Fruit fly (Drosophila melanogaster) whole organism, embryonic: ENCODE measurements around the gene Roc1b.
A peak's percentile ranks its signal among the peaks of the same experiment; 100 is the strongest.

Experiments
- BEAF-32 ChIP-seq: fragments of 200-800 bp; sonication (Bioruptor generic); optimal IDR thresholded peaks from 3 replicates; lab custom pipeline; 2017; ENCODE audit warnings: missing biosample characterization, missing genetic modification characterization, mild to moderate bottlenecking, moderate library complexity, missing genetic modification reagents
- CG10147 ChIP-seq: fragments of 200-800 bp; sonication (Bioruptor generic); optimal IDR thresholded peaks from 2 replicates; lab custom pipeline; 2019; ENCODE audit warnings: missing biosample characterization, mild to moderate bottlenecking, missing genetic modification characterization, moderate library complexity
- CG13287 ChIP-seq: fragments of 200-800 bp; sonication (Bioruptor generic); IDR thresholded peaks from 2 replicates; pipeline ENCODE4 v1.3.6; 2022; ENCODE audit warnings: missing biosample characterization, missing genetic modification characterization; ENCODE audit not compliant: partially characterized antibody
- CG17328 ChIP-seq: fragments of 200-800 bp; sonication (Bioruptor generic); IDR thresholded peaks from 2 replicates; pipeline ENCODE4 v1.3.6; 2022; ENCODE audit warnings: missing biosample characterization, missing genetic modification characterization
- CG2116 ChIP-seq: fragments of 200-800 bp; sonication (Bioruptor generic); optimal IDR thresholded peaks from 3 replicates; lab custom pipeline; 2018; ENCODE audit warnings: missing biosample characterization, mild to moderate bottlenecking, missing genetic modification characterization
- CG30020 ChIP-seq: fragments of 200-800 bp; optimal IDR thresholded peaks from 2 replicates; lab custom pipeline; 2019; ENCODE audit warnings: missing biosample characterization, mild to moderate bottlenecking, missing genetic modification characterization, moderate library complexity
- CG31441 ChIP-seq: fragments of 200-800 bp; sonication (Bioruptor generic); IDR thresholded peaks from 2 replicates; pipeline ENCODE4 v1.3.6; 2022; ENCODE audit warnings: missing biosample characterization, missing genetic modification characterization
- CG32772 ChIP-seq: fragments of 200-800 bp; sonication (Bioruptor generic); IDR thresholded peaks from 2 replicates; pipeline ENCODE4 v1.3.6; 2022; ENCODE audit warnings: missing biosample characterization, missing genetic modification characterization
- CG34224 ChIP-seq: fragments of 200-800 bp; sonication (Bioruptor generic); IDR thresholded peaks from 3 replicates; pipeline ENCODE4 v1.3.6; 2022; ENCODE audit warnings: missing biosample characterization, missing genetic modification characterization; ENCODE audit not compliant: partially characterized antibody
- CG6272 ChIP-seq: fragments of 200-800 bp; sonication (Bioruptor generic); IDR thresholded peaks from 2 replicates; pipeline ENCODE4 v1.3.6; 2022; ENCODE audit warnings: missing biosample characterization, missing genetic modification characterization
- CG7963 ChIP-seq: fragments of 200-800 bp; sonication (Bioruptor generic); IDR thresholded peaks from 3 replicates; pipeline ENCODE4 v1.3.6; 2022; ENCODE audit warnings: missing biosample characterization, missing genetic modification characterization; ENCODE audit not compliant: partially characterized antibody
- CG8089 ChIP-seq: fragments of 200-800 bp; sonication (Bioruptor generic); optimal IDR thresholded peaks from 3 replicates; lab custom pipeline; 2016; ENCODE audit warnings: missing biosample characterization, missing genetic modification characterization
- CG8944 ChIP-seq: fragments of 200-800 bp; sonication (Bioruptor generic); optimal IDR thresholded peaks from 3 replicates; lab custom pipeline; 2016; ENCODE audit warnings: missing biosample characterization, missing genetic modification characterization
- CG9817 ChIP-seq: fragments of 200-800 bp; sonication (Bioruptor generic); optimal IDR thresholded peaks from 2 replicates; lab custom pipeline; 2018; ENCODE audit warnings: missing biosample characterization, mild to moderate bottlenecking, missing genetic modification characterization, moderate library complexity
- Dbx ChIP-seq: fragments of 200-800 bp; sonication (Bioruptor generic); IDR thresholded peaks from 3 replicates; pipeline ENCODE4 v1.3.6; 2022; ENCODE audit warnings: missing biosample characterization, missing genetic modification characterization
- Dll ChIP-seq: fragments of 200-800 bp; sonication (Bioruptor generic); IDR thresholded peaks from 4 replicates; pipeline ENCODE4 v1.3.6; 2022; ENCODE audit warnings: missing biosample characterization, missing genetic modification characterization; ENCODE audit not compliant: partially characterized antibody
- Doc3 ChIP-seq: fragments of 200-800 bp; sonication (Bioruptor generic); IDR thresholded peaks from 3 replicates; pipeline ENCODE4 v1.3.6; 2022; ENCODE audit warnings: missing biosample characterization, missing genetic modification characterization; ENCODE audit not compliant: partially characterized antibody
- Dp ChIP-seq: fragments of 200-800 bp; sonication (Bioruptor generic); optimal IDR thresholded peaks from 2 replicates; lab custom pipeline; 2018; ENCODE audit warnings: missing biosample characterization, mild to moderate bottlenecking, missing genetic modification characterization, moderate library complexity
- E2f2 ChIP-seq: fragments of 200-800 bp; sonication (Bioruptor generic); IDR thresholded peaks from 2 replicates; pipeline ENCODE4 v1.3.6; 2022; ENCODE audit warnings: missing biosample characterization, missing genetic modification characterization
- Eip74EF ChIP-seq, 2 experiments: fragments of 200-800 bp in 1 of 2; fragments of >200 bp in 1 of 2; sonication (Bioruptor generic) in 1 of 2; optimal IDR thresholded peaks; 2 replicates each; lab custom pipeline; 2017 to 2019; ENCODE audit warnings: missing biosample characterization in 2 of 2, missing genetic modification characterization in 2 of 2, mild to moderate bottlenecking in 1 of 2, moderate library complexity in 1 of 2
- H15 ChIP-seq: fragments of 200-800 bp; sonication (Bioruptor generic); IDR thresholded peaks from 3 replicates; pipeline ENCODE4 v1.3.6; 2022; ENCODE audit warnings: missing biosample characterization, missing genetic modification characterization
- HmgZ ChIP-seq: fragments of 200-800 bp; sonication (Bioruptor generic); optimal IDR thresholded peaks from 2 replicates; lab custom pipeline; 2018; ENCODE audit warnings: missing biosample characterization, mild to moderate bottlenecking, missing genetic modification characterization
- Max ChIP-seq: fragments of 200-800 bp; sonication (Bioruptor generic); optimal IDR thresholded peaks from 2 replicates; lab custom pipeline; 2016; ENCODE audit warnings: missing biosample characterization, mild to moderate bottlenecking, missing genetic modification characterization
- Myb ChIP-seq: fragments of 200-800 bp; sonication (Bioruptor generic); optimal IDR thresholded peaks from 2 replicates; lab custom pipeline; 2016; ENCODE audit warnings: missing biosample characterization, missing genetic modification characterization
- Ravus ChIP-seq: fragments of 200-800 bp; sonication (Bioruptor generic); IDR thresholded peaks from 2 replicates; pipeline ENCODE4 v1.3.6; 2022; ENCODE audit warnings: missing biosample characterization, missing genetic modification characterization
- Scr ChIP-seq: fragments of 200-800 bp; sonication (Bioruptor generic); IDR thresholded peaks from 2 replicates; pipeline ENCODE4 v1.3.6; 2022; ENCODE audit warnings: missing biosample characterization, missing genetic modification characterization; ENCODE audit not compliant: partially characterized antibody
- Sin3A ChIP-seq: fragments of >200 bp; optimal IDR thresholded peaks from 2 replicates; lab custom pipeline; 2018
- Sry-δ ChIP-seq: fragments of 200-800 bp; sonication (Bioruptor generic); optimal IDR thresholded peaks from 2 replicates; lab custom pipeline; 2016; ENCODE audit warnings: missing biosample characterization, missing genetic modification characterization
- Taf1 ChIP-seq: fragments of 200-800 bp; sonication (Bioruptor generic); IDR thresholded peaks from 2 replicates; pipeline ENCODE4 v1.3.6; 2022; ENCODE audit warnings: missing biosample characterization, missing genetic modification characterization
- ab ChIP-seq: fragments of 200-800 bp; sonication (Bioruptor generic); optimal IDR thresholded peaks from 2 replicates; lab custom pipeline; 2016; ENCODE audit warnings: missing biosample characterization, missing genetic modification characterization
- az2 ChIP-seq: fragments of 200-800 bp; sonication (Bioruptor generic); optimal IDR thresholded peaks from 3 replicates; lab custom pipeline; 2016; ENCODE audit warnings: missing biosample characterization, missing genetic modification characterization
- bowl ChIP-seq: fragments of 200-800 bp; sonication (Bioruptor generic); IDR thresholded peaks from 2 replicates; pipeline ENCODE4 v1.3.6; 2022; ENCODE audit warnings: missing biosample characterization, missing genetic modification characterization
- cwo ChIP-seq: fragments of 200-800 bp; sonication (Bioruptor generic); optimal IDR thresholded peaks from 3 replicates; lab custom pipeline; 2017; ENCODE audit warnings: missing biosample characterization, missing genetic modification characterization, mild to moderate bottlenecking, moderate library complexity, missing genetic modification reagents
- da ChIP-seq: fragments of 200-800 bp; sonication (Bioruptor generic); optimal IDR thresholded peaks from 2 replicates; lab custom pipeline; 2016; ENCODE audit warnings: missing biosample characterization, missing genetic modification characterization
- dmrt11E ChIP-seq: fragments of 200-800 bp; sonication (Bioruptor generic); optimal IDR thresholded peaks from 3 replicates; lab custom pipeline; 2018; ENCODE audit warnings: missing biosample characterization, mild to moderate bottlenecking, missing genetic modification characterization, moderate library complexity
- ewg ChIP-seq: fragments of 200-800 bp; sonication (Bioruptor generic); optimal IDR thresholded peaks from 3 replicates; lab custom pipeline; 2017; ENCODE audit warnings: mild to moderate bottlenecking, missing biosample characterization, missing genetic modification reagents, missing genetic modification characterization
- fru ChIP-seq: fragments of >200 bp; optimal IDR thresholded peaks from 2 replicates; lab custom pipeline; 2017
- gsb-n ChIP-seq: fragments of 200-800 bp; sonication (Bioruptor generic); optimal IDR thresholded peaks from 3 replicates; lab custom pipeline; 2018; ENCODE audit warnings: missing biosample characterization, mild to moderate bottlenecking, missing genetic modification characterization
- hbn ChIP-seq: fragments of 200-800 bp; sonication (Bioruptor generic); IDR thresholded peaks from 2 replicates; pipeline ENCODE4 v1.3.6; 2022; ENCODE audit warnings: missing biosample characterization, missing genetic modification characterization; ENCODE audit not compliant: partially characterized antibody
- insv ChIP-seq, 2 experiments: fragments of 200-800 bp; sonication (Bioruptor generic); optimal IDR thresholded peaks; 3 replicates each; lab custom pipeline; 2016 to 2018; ENCODE audit warnings: missing biosample characterization in 2 of 2, missing genetic modification characterization in 2 of 2
- pum ChIP-seq: fragments of 200-800 bp; sonication (Bioruptor generic); optimal IDR thresholded peaks from 2 replicates; lab custom pipeline; 2016; ENCODE audit warnings: missing biosample characterization, missing genetic modification characterization
- run ChIP-seq: fragments of 200-800 bp; sonication (Bioruptor generic); optimal IDR thresholded peaks from 3 replicates; lab custom pipeline; 2018; ENCODE audit warnings: missing biosample characterization, mild to moderate bottlenecking, missing genetic modification characterization
- sens ChIP-seq: fragments of 200-800 bp; sonication (Bioruptor generic); peaks from one replicate; lab custom pipeline; 2016; ENCODE audit warnings: missing biosample characterization, missing genetic modification characterization
- sim ChIP-seq: fragments of 200-800 bp; sonication (Bioruptor generic); IDR thresholded peaks from 2 replicates; pipeline ENCODE4 v1.3.6; 2022; ENCODE audit warnings: missing biosample characterization, missing genetic modification characterization
- sisA ChIP-seq: fragments of 200-800 bp; sonication (Bioruptor generic); IDR thresholded peaks from 2 replicates; pipeline ENCODE4 v1.3.6; 2022; ENCODE audit warnings: missing biosample characterization, missing genetic modification characterization
- sug ChIP-seq: fragments of 200-800 bp; optimal IDR thresholded peaks from 2 replicates; lab custom pipeline; 2019; ENCODE audit warnings: missing biosample characterization, mild to moderate bottlenecking, missing genetic modification characterization, moderate library complexity
- tup ChIP-seq: fragments of 200-800 bp; sonication (Bioruptor generic); optimal IDR thresholded peaks from 2 replicates; lab custom pipeline; 2016; ENCODE audit warnings: missing biosample characterization, mild to moderate bottlenecking, missing genetic modification characterization, moderate library complexity
- unc-4 ChIP-seq: fragments of 200-800 bp; sonication (Bioruptor generic); IDR thresholded peaks from 2 replicates; pipeline ENCODE4 v1.3.6; 2022; ENCODE audit warnings: missing biosample characterization, missing genetic modification characterization; ENCODE audit not compliant: partially characterized antibody
- z ChIP-seq: fragments of 200-800 bp; sonication (Bioruptor generic); IDR thresholded peaks from 3 replicates; pipeline ENCODE4 v1.3.6; 2022; ENCODE audit warnings: missing biosample characterization, missing genetic modification characterization

The Roc1b gene

DNA sequence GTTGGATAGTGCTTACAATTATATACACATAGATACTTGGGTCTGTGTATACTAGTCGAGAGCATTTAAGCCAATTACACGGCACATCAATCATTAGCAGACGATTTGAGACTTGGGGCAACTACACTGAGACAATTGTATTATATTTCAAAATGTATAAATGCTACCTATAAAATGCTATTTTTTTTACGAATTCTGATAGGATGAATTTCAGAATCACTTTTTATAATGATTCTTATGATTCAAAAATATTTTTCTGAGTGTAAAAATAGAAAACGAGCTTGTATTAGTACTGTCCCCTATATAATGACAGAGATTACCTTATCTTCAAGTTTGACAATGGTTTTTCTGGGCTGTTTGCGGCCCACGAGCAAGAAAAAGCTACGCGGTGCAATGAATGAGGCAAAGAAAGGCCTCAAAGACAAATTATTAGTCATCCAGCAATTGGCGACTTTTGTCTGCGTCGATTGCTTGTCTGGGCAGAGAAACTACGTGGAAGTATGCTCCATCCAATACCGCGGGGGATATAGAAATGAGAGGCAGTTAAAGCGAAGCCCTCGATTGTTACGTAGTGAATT is 7.0 kb upstream of the Roc1b start (continued):
- no peak for TF ChIP-seq tup (GFP tag; lab: Kevin White, UChicago)
- peak; percentile 85 for TF ChIP-seq sisA
- TF ChIP-seq HmgZ (tag; lab: Kevin White, UChicago) = peak; percentile 67
- TF ChIP-seq CG8089 = no peak
- peak; percentile 63 for TF ChIP-seq Taf1 (GFP tag; lab: Robert Waterston, UW)
- peak; percentile 75 for TF ChIP-seq CG10147 (GFP tag; lab: Kevin White, UChicago)
- TF ChIP-seq run (tag; lab: Kevin White, UChicago) = no peak
- 0 out of 2 replicates have a peak, but pooled peaks have one; percentile 45 for TF ChIP-seq sim (GFP tag; lab: Robert Waterston, UW)
- no peak for TF ChIP-seq bowl (GFP tag; lab: Robert Waterston, UW)
- TF ChIP-seq az2 (GFP tag; lab: Kevin White, UChicago) = peak; percentile 70
- TF ChIP-seq Sin3A (lab: Kevin White, UChicago) = no peak

DNA sequence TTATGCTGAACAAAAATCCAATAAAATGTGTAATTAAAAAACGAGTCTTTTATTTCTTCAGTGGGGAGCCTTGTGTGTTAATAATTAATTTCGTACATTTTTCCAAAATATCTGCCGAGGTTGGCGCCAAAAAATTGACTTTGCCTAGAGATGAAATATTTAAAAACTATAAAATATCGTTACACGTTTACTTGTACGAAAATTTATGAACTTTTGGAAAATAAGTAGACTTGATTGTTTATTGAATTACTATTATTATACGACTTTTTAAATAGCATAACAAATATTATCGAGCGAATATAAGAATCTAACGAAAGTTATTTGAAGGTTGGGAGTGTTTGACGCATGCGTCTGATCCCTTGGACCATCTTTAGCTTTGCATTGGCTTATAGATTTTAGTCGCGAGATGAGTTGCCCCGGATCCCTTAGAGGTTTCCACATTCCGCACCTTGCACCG is 1.7 kb upstream of the Roc1b start, which contains the start of gene CG1231:
TSS of gene CG1231 (plus strand) at position 407 of the 457 bp plus-strand sequence.
- no peak for TF ChIP-seq run (tag; lab: Kevin White, UChicago)
- TF ChIP-seq hbn (GFP tag; lab: Robert Waterston, UW) = peak; percentile 27; the same call in 1 of the 2 replicates
- no peak for TF ChIP-seq tup (GFP tag; lab: Kevin White, UChicago)
- TF ChIP-seq BEAF-32 = peak; percentile 39
- TF ChIP-seq CG34224 (GFP tag; lab: Robert Waterston, UW) = peak; percentile 20; the same call in 1 of the 3 replicates
- no peak for TF ChIP-seq dmrt11E (tag; lab: Kevin White, UChicago)
- no peak for TF ChIP-seq CG31441 (GFP tag; lab: Robert Waterston, UW)
- peak; percentile 52; the same call in 1 of the 3 replicates for TF ChIP-seq Doc3 (GFP tag; lab: Robert Waterston, UW)
- no peak for TF ChIP-seq H15 (GFP tag; lab: Robert Waterston, UW)
- TF ChIP-seq CG9817 (tag; lab: Kevin White, UChicago) = no peak
- TF ChIP-seq cwo (GFP tag; lab: Kevin White, UChicago) = no peak
- peak; percentile 46 for TF ChIP-seq sens
- no peak for TF ChIP-seq pum (GFP tag; lab: Kevin White, UChicago)
- TF ChIP-seq CG6272 = no peak
- peak; percentile 23 for TF ChIP-seq Dp
- TF ChIP-seq insv (GFP tag; optimal IDR thresholded peaks at IDR 0.05; lab: Kevin White, UChicago) = no peak
- TF ChIP-seq Eip74EF (GFP tag; optimal IDR thresholded peaks at IDR 0.05; lab: Kevin White, UChicago) = no peak
- TF ChIP-seq Myb (GFP tag; lab: Kevin White, UChicago) = no peak
- TF ChIP-seq gsb-n (tag; lab: Kevin White, UChicago) = no peak
- TF ChIP-seq CG7963 = no peak
- no peak for TF ChIP-seq CG2116 (GFP tag; lab: Kevin White, UChicago)
- TF ChIP-seq ab = no peak
- no peak for TF ChIP-seq z (GFP tag; lab: Robert Waterston, UW)
- TF ChIP-seq CG13287 (GFP tag; lab: Robert Waterston, UW) = peak; percentile 66
- TF ChIP-seq Dll (GFP tag; lab: Robert Waterston, UW) = peak; percentile 58; the same call in 2 of the 4 replicates
- no peak for TF ChIP-seq Dbx (GFP tag; lab: Robert Waterston, UW)
- TF ChIP-seq Ravus (GFP tag; lab: Robert Waterston, UW) = no peak
- no peak for TF ChIP-seq CG32772
- no peak for TF ChIP-seq CG30020 (tag; lab: Kevin White, UChicago)
- TF ChIP-seq da (GFP tag; lab: Kevin White, UChicago) = no peak
- TF ChIP-seq CG8944 = no peak
- peak; percentile 52 for TF ChIP-seq Scr (GFP tag; lab: Robert Waterston, UW)
- peak; percentile 8 for TF ChIP-seq ewg (GFP tag; lab: Kevin White, UChicago)
- no peak for TF ChIP-seq Max (GFP tag; lab: Kevin White, UChicago)
- peak; percentile 57 for TF ChIP-seq E2f2
- peak; percentile 60 for TF ChIP-seq unc-4 (GFP tag; lab: Robert Waterston, UW)
- peak; percentile 1 for TF ChIP-seq Sry-δ (GFP tag; lab: Kevin White, UChicago)
- TF ChIP-seq CG17328 (GFP tag; lab: Robert Waterston, UW) = no peak
- no peak for TF ChIP-seq fru (lab: Kevin White, UChicago)
- no peak for TF ChIP-seq sug (tag; lab: Kevin White, UChicago)
